Worm (Caenorhabditis elegans): ENCODE data around the gene flp-19.

DNA sequence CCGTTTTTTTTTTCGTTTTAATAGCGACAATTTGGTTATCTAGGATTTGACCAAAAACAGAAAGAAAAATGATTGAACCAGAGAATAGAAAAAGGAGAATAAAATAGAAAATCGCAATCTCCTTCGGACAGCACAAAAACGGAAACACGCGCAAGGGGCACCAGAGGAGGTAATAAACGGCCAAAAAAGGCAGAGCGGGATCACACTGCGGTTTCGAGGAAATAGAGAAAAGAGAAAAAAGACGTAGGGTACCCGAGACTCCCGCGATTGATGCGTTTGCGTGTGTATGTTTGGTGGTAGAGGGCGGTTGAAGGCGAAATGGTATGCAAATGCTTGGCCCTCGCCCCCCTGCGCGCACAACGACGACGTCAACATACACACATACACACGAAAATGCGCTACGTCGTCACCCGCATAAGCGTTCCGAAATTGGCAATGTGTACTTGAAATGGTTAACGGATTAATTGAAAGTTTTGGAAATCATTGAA is 8.0 kb upstream of the flp-19 start:
- TF ChIP-seq ama-1 (optimal IDR thresholded peaks at IDR 0.05) (no peak), hmg-4 (GFP tag; optimal IDR thresholded peaks at IDR 0.05) (peak; percentile 76), F13C5.2 (tag; optimal IDR thresholded peaks at IDR 0.05) (no peak), flt-1 (GFP tag; IDR thresholded peaks at IDR 0.05) (no peak), tbx-37 (GFP tag; conservative IDR thresholded peaks at IDR 0.05) (no peak), tra-4 (tag; optimal IDR thresholded peaks at IDR 0.05) (no peak), ets-7 (tag; optimal IDR thresholded peaks at IDR 0.05) (no peak), pes-1 (GFP tag; IDR thresholded peaks at IDR 0.05) (no peak), sea-1 (GFP tag; conservative IDR thresholded peaks at IDR 0.05) (0 out of 2 replicates have a peak, but pooled peaks have one; percentile 34), B0310.2 (tag; optimal IDR thresholded peaks at IDR 0.05) (no peak), ceh-13 (GFP tag; optimal IDR thresholded peaks at IDR 0.05) (no peak), tbx-11 (GFP tag; IDR thresholded peaks at IDR 0.05) (no peak), scrt-1 (GFP tag; IDR thresholded peaks at IDR 0.05) (no peak)
